Fruit fly (Drosophila melanogaster): ENCODE results near the gene Cand1.

- TF ChIP-seq Hr78 (GFP tag; optimal IDR thresholded peaks at IDR 0.05) = no peak
- TF ChIP-seq N (GFP tag; optimal IDR thresholded peaks at IDR 0.05) = no peak
- TF ChIP-seq GATAd (GFP tag; optimal IDR thresholded peaks at IDR 0.05) = no peak
Observed at dm6 chr2L:10379865-10380264, 17.4 kb upstream of the Cand1 start, which contains the start of gene gny.

Measured in whole organism, wandering third instar larva.